Fruit fly (Drosophila melanogaster) whole organism, embryonic: ENCODE data around the gene Hayan.

Experiments
- Atf6 ChIP-seq: fragments of 200-800 bp; sonication (Bioruptor generic); IDR thresholded peaks from 2 replicates; pipeline ENCODE4 v1.3.6; 2022; ENCODE audit warnings: missing biosample characterization, missing genetic modification characterization
- CG13123 ChIP-seq: fragments of 200-800 bp; sonication (Bioruptor generic); optimal IDR thresholded peaks from 2 replicates; lab custom pipeline; 2016; ENCODE audit warnings: missing biosample characterization, missing genetic modification characterization
- CG18764 ChIP-seq: fragments of 200-800 bp; sonication (Bioruptor generic); optimal IDR thresholded peaks from 3 replicates; lab custom pipeline; 2016; ENCODE audit warnings: missing biosample characterization, missing genetic modification characterization
- CG5953 ChIP-seq: fragments of 200-800 bp; sonication (Bioruptor generic); IDR thresholded peaks from 2 replicates; pipeline ENCODE4 v1.3.6; 2022; ENCODE audit warnings: missing biosample characterization, missing genetic modification characterization
- CG6254 ChIP-seq: fragments of 200-800 bp; sonication (Bioruptor generic); optimal IDR thresholded peaks from 3 replicates; lab custom pipeline; 2017; ENCODE audit warnings: mild to moderate bottlenecking, missing biosample characterization, missing genetic modification reagents, missing genetic modification characterization
- Camta ChIP-seq: fragments of 200-800 bp; sonication (Bioruptor generic); optimal IDR thresholded peaks from 2 replicates; lab custom pipeline; 2016; ENCODE audit warnings: missing biosample characterization, missing genetic modification characterization
- D19A ChIP-seq: fragments of 200-800 bp; optimal IDR thresholded peaks from 3 replicates; lab custom pipeline; 2019; ENCODE audit warnings: missing biosample characterization, mild to moderate bottlenecking, missing genetic modification characterization, moderate library complexity
- Fer3 ChIP-seq: fragments of 200-800 bp; sonication (Bioruptor generic); optimal IDR thresholded peaks from 2 replicates; lab custom pipeline; 2018; ENCODE audit warnings: missing biosample characterization, mild to moderate bottlenecking, missing genetic modification characterization, moderate library complexity
- fru ChIP-seq: fragments of >200 bp; optimal IDR thresholded peaks from 2 replicates; lab custom pipeline; 2017
- inv ChIP-seq: fragments of 200-800 bp; sonication (Bioruptor generic); IDR thresholded peaks from 2 replicates; pipeline ENCODE4 v1.3.6; 2022; ENCODE audit warnings: missing biosample characterization, missing genetic modification characterization; ENCODE audit not compliant: partially characterized antibody
- run ChIP-seq: fragments of 200-800 bp; sonication (Bioruptor generic); optimal IDR thresholded peaks from 3 replicates; lab custom pipeline; 2018; ENCODE audit warnings: missing biosample characterization, mild to moderate bottlenecking, missing genetic modification characterization
- zfh2 ChIP-seq: fragments of 200-800 bp; sonication (Bioruptor generic); optimal IDR thresholded peaks from 2 replicates; lab custom pipeline; 2016; ENCODE audit warnings: missing biosample characterization, missing genetic modification characterization

- TF ChIP-seq Fer3 (tag; lab: Kevin White, UChicago) (no peak), zfh2 (GFP tag; lab: Kevin White, UChicago) (no peak), Camta (no peak), inv (GFP tag; lab: Robert Waterston, UW) (no peak), run (no peak), Atf6 (GFP tag; lab: Robert Waterston, UW) (no peak), CG6254 (GFP tag; lab: Kevin White, UChicago) (no peak), CG18764 (GFP tag; lab: Kevin White, UChicago) (no peak), fru (lab: Kevin White, UChicago) (no peak), D19A (tag; lab: Kevin White, UChicago) (no peak), CG13123 (GFP tag; lab: Kevin White, UChicago) (no peak), CG5953 (no peak)
Measured at dm6 chrX:18438568-18438967, 45.0 kb downstream of the Hayan start, which contains the start of gene CG32551.
